Worm (Caenorhabditis elegans): ENCODE data around the gene AC3.12.

AC3.12 gene

ce11 chrV:10393708-10394107 lies 14.5 kb upstream of the AC3.12 start:
- TF ChIP-seq ceh-83 (GFP tag; optimal IDR thresholded peaks at IDR 0.05) (no peak), nhr-2 (tag; optimal IDR thresholded peaks at IDR 0.05) (no peak), tbx-8 (GFP tag; optimal IDR thresholded peaks at IDR 0.05) (no peak), pha-4 (tag; optimal IDR thresholded peaks at IDR 0.05) (no peak), nhr-76 (tag; optimal IDR thresholded peaks at IDR 0.05) (no peak), nhr-12 (tag; optimal IDR thresholded peaks at IDR 0.05) (no peak), unc-39 (tag; optimal IDR thresholded peaks at IDR 0.05) (no peak), lsy-2 (tag; optimal IDR thresholded peaks at IDR 0.05) (no peak), hlh-1 (tag; optimal IDR thresholded peaks at IDR 0.05) (no peak), snpc-4 (tag; optimal IDR thresholded peaks at IDR 0.05) (no peak), blmp-1 (tag; optimal IDR thresholded peaks at IDR 0.05) (no peak), elt-1 (tag; optimal IDR thresholded peaks at IDR 0.05; ENCODE audit: borderline replicate concordance, insufficient read depth) (no peak), M03D4.4 (tag; optimal IDR thresholded peaks at IDR 0.05) (no peak), lin-13 (tag; optimal IDR thresholded peaks at IDR 0.05) (no peak)

- TF ChIP-seq ceh-43 (GFP tag; optimal IDR thresholded peaks at IDR 0.05) (no peak), sptf-1 (tag; optimal IDR thresholded peaks at IDR 0.05) (no peak), nhr-28 (tag; optimal IDR thresholded peaks at IDR 0.05) (no peak), mls-2 (tag; optimal IDR thresholded peaks at IDR 0.05) (no peak), nhr-237 (tag; optimal IDR thresholded peaks at IDR 0.05) (no peak), unc-39 (tag; optimal IDR thresholded peaks at IDR 0.05) (no peak), nhr-76 (tag; optimal IDR thresholded peaks at IDR 0.05) (no peak), bed-3 (GFP tag; optimal IDR thresholded peaks at IDR 0.05) (no peak), lin-13 (tag; optimal IDR thresholded peaks at IDR 0.05) (no peak)
These were observed 9.1 kb upstream of the AC3.12 start, which contains the start of gene AC3.5 for ce11 chrV:10388318-10388717. Gene AC3.5 (plus strand): TSS chrV:10388527.

ce11 chrV:10387412-10387811 lies 8.2 kb upstream of the AC3.12 start:
- no peak for TF ChIP-seq ceh-83 (GFP tag; optimal IDR thresholded peaks at IDR 0.05)
- TF ChIP-seq drap-1 (GFP tag; optimal IDR thresholded peaks at IDR 0.05) = no peak
- no peak for TF ChIP-seq mls-2 (tag; optimal IDR thresholded peaks at IDR 0.05)
- no peak for TF ChIP-seq zip-8 (tag; optimal IDR thresholded peaks at IDR 0.05)

- no peak for TF ChIP-seq mep-1 (tag; optimal IDR thresholded peaks at IDR 0.05)
- TF ChIP-seq nhr-28 (tag; optimal IDR thresholded peaks at IDR 0.05) = no peak
- no peak for TF ChIP-seq nhr-2 (tag; optimal IDR thresholded peaks at IDR 0.05)
- no peak for TF ChIP-seq ceh-83 (GFP tag; optimal IDR thresholded peaks at IDR 0.05)
- TF ChIP-seq drap-1 (GFP tag; optimal IDR thresholded peaks at IDR 0.05) = no peak
- no peak for TF ChIP-seq snpc-4 (tag; optimal IDR thresholded peaks at IDR 0.05)
- TF ChIP-seq blmp-1 (tag; optimal IDR thresholded peaks at IDR 0.05) = no peak
- no peak for TF ChIP-seq nhr-237 (tag; optimal IDR thresholded peaks at IDR 0.05)
- no peak for TF ChIP-seq lin-32 (GFP tag; optimal IDR thresholded peaks at IDR 0.05)
- no peak for TF ChIP-seq ceh-43 (GFP tag; optimal IDR thresholded peaks at IDR 0.05)
- TF ChIP-seq ceh-39 (tag; optimal IDR thresholded peaks at IDR 0.05) = no peak
These were observed 4.8 kb upstream of the AC3.12 start, which contains the start of gene spe-10 for ce11 chrV:10383950-10384349. Gene spe-10 (plus strand): TSS chrV:10384250.

- TF ChIP-seq mls-2 (tag; optimal IDR thresholded peaks at IDR 0.05) (no peak), ceh-39 (tag; optimal IDR thresholded peaks at IDR 0.05) (no peak), unc-120 (tag; optimal IDR thresholded peaks at IDR 0.05; ENCODE audit: poor library complexity, severe bottlenecking) (no peak), flh-1 (GFP tag; optimal IDR thresholded peaks at IDR 0.05) (no peak), cnd-1 (tag; optimal IDR thresholded peaks at IDR 0.05) (no peak), ceh-83 (GFP tag; optimal IDR thresholded peaks at IDR 0.05) (no peak), tbx-8 (GFP tag; optimal IDR thresholded peaks at IDR 0.05) (no peak), ces-1 (GFP tag; optimal IDR thresholded peaks at IDR 0.05) (no peak), ham-2 (GFP tag; optimal IDR thresholded peaks at IDR 0.05) (no peak), nhr-28 (tag; optimal IDR thresholded peaks at IDR 0.05) (no peak)
These were observed 2.9 kb upstream of the AC3.12 start, which contains the start of gene pqn-2 for ce11 chrV:10382142-10382541. Gene pqn-2 (plus strand): TSS chrV:10382442.

- TF ChIP-seq drap-1 (GFP tag; optimal IDR thresholded peaks at IDR 0.05) (no peak), ztf-11 (tag; optimal IDR thresholded peaks at IDR 0.05) (no peak), blmp-1 (tag; optimal IDR thresholded peaks at IDR 0.05) (no peak), elt-3 (tag; optimal IDR thresholded peaks at IDR 0.05) (no peak), unc-39 (tag; optimal IDR thresholded peaks at IDR 0.05) (no peak), ceh-43 (GFP tag; optimal IDR thresholded peaks at IDR 0.05) (no peak)
These were observed 2.5 kb upstream of the AC3.12 start, which contains the start of gene abu-1 for ce11 chrV:10381726-10382125. Gene abu-1 (minus strand): TSS chrV:10381826.
